Fruit fly (Drosophila melanogaster): ENCODE measurements around the gene CG7298.

CG7298 gene

DNA sequence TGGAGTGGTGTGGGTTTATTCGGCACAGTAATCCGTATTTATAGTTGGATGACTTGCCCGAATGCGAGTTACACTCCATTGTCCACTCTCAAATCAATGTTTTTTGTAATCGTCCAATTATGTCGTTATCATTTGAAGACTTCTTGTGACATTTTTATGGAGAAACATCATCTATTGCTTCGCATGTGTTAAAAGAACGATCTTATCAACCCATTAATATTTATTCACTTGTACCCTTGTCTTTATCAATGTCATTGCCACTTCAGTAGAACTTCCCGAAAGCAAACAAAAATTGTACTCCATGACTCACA is 9.8 kb downstream of the CG7298 start:
- TF ChIP-seq CG14655 (GFP tag; optimal IDR thresholded peaks at IDR 0.05) (no peak), CG12605 (GFP tag; IDR thresholded peaks at IDR 0.05) (no peak), CG9948 (tag; optimal IDR thresholded peaks at IDR 0.05) (no peak), Pif1A (GFP tag; optimal IDR thresholded peaks at IDR 0.05) (no peak)

- TF ChIP-seq CG14655 (GFP tag; optimal IDR thresholded peaks at IDR 0.05) (peak; percentile 47), CG34367 (tag; optimal IDR thresholded peaks at IDR 0.05) (no peak), CG8159 (tag; optimal IDR thresholded peaks at IDR 0.05) (peak; percentile 16), CG15710 (tag; optimal IDR thresholded peaks at IDR 0.05) (peak; percentile 6), CG17806 (tag; optimal IDR thresholded peaks at IDR 0.05) (no peak)
These were observed 10.4 kb downstream of the CG7298 start for dm6 chr3L:20192872-20193747.

DNA sequence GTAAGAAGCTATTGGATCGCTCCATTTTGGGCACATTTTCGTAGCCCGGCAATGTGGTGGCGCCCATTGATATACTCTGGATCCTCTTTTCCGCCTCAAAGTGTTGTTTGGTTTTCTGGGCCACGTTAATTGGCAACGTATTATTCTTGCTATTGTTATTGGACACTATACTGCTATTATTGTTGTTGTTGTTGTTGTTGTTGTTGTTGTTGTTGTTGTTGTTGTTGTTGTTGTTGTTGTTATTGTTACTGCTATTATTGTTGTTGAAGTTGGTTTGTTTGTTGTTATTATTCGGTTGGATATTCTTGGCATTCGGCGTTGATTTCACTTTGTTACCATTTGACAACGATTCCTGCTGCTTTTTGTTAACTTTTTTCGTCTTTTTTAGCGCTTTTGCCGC is 11.6 kb downstream of the CG7298 start:
- TF ChIP-seq CG17806 (tag; optimal IDR thresholded peaks at IDR 0.05), result no peak
- no peak for TF ChIP-seq Pif1A (GFP tag; optimal IDR thresholded peaks at IDR 0.05)
- TF ChIP-seq rn (GFP tag; IDR thresholded peaks at IDR 0.05), result no peak
- TF ChIP-seq Pif1B (GFP tag; optimal IDR thresholded peaks at IDR 0.05), result no peak
- TF ChIP-seq CG32121 (GFP tag; IDR thresholded peaks at IDR 0.05), result no peak
- TF ChIP-seq CG10348 (GFP tag; IDR thresholded peaks at IDR 0.05), result no peak
- TF ChIP-seq gl (tag; optimal IDR thresholded peaks at IDR 0.05), result no peak
- no peak for TF ChIP-seq CG13204 (GFP tag; optimal IDR thresholded peaks at IDR 0.05)
- TF ChIP-seq EcR (GFP tag; optimal IDR thresholded peaks at IDR 0.05), result no peak
- TF ChIP-seq fd96Ca (GFP tag; IDR thresholded peaks at IDR 0.05), result no peak
- no peak for TF ChIP-seq CG8159 (tag; optimal IDR thresholded peaks at IDR 0.05)
- TF ChIP-seq Snoo (tag; optimal IDR thresholded peaks at IDR 0.05), result no peak
- TF ChIP-seq CG9948 (tag; optimal IDR thresholded peaks at IDR 0.05), result no peak
- TF ChIP-seq CG34367 (tag; optimal IDR thresholded peaks at IDR 0.05), result no peak

- no peak for TF ChIP-seq CG15710 (tag; optimal IDR thresholded peaks at IDR 0.05)
- TF ChIP-seq Snoo (tag; optimal IDR thresholded peaks at IDR 0.05), result no peak
- TF ChIP-seq EcR (GFP tag; optimal IDR thresholded peaks at IDR 0.05), result peak; percentile 20
- peak; percentile 55; the same call in 1 of the 3 replicates for TF ChIP-seq fd96Ca (GFP tag; IDR thresholded peaks at IDR 0.05)
- TF ChIP-seq CG12605 (GFP tag; IDR thresholded peaks at IDR 0.05), result 0 out of 2 replicates have a peak, but pooled peaks have one; percentile 13
- TF ChIP-seq gl (tag; optimal IDR thresholded peaks at IDR 0.05), result no peak
- no peak for TF ChIP-seq CG14655 (GFP tag; optimal IDR thresholded peaks at IDR 0.05)
- peak; percentile 32; the same call in 1 of the 2 replicates for TF ChIP-seq Ets98B (GFP tag; IDR thresholded peaks at IDR 0.05)
- TF ChIP-seq CG13204 (GFP tag; optimal IDR thresholded peaks at IDR 0.05), result no peak
- TF ChIP-seq Pif1B (GFP tag; optimal IDR thresholded peaks at IDR 0.05), result peak; percentile 3
- no peak for TF ChIP-seq CG8301 (tag; optimal IDR thresholded peaks at IDR 0.05)
- TF ChIP-seq CG32121 (GFP tag; IDR thresholded peaks at IDR 0.05), result no peak
- no peak for TF ChIP-seq Pif1A (GFP tag; optimal IDR thresholded peaks at IDR 0.05)
These were observed 15.5 kb downstream of the CG7298 start, which contains the start of gene Ssk for dm6 chr3L:20187885-20188570. Gene Ssk, plus strand, starts transcription at chr3L:20188522.

- TF ChIP-seq CG4496 (GFP tag; IDR thresholded peaks at IDR 0.05), result no peak
- TF ChIP-seq EcR (GFP tag; optimal IDR thresholded peaks at IDR 0.05), result peak; percentile 74
- peak; percentile 23; the same call in 1 of the 2 replicates for TF ChIP-seq Ets98B (GFP tag; IDR thresholded peaks at IDR 0.05)
- TF ChIP-seq CG13204 (GFP tag; optimal IDR thresholded peaks at IDR 0.05), result peak; percentile 70
- peak; percentile 2 for TF ChIP-seq CG8159 (tag; optimal IDR thresholded peaks at IDR 0.05)
- no peak for TF ChIP-seq CG32121 (GFP tag; IDR thresholded peaks at IDR 0.05)
- TF ChIP-seq CG15710 (tag; optimal IDR thresholded peaks at IDR 0.05), result peak; percentile 4
- TF ChIP-seq CG34367 (tag; optimal IDR thresholded peaks at IDR 0.05), result peak; percentile 29
- TF ChIP-seq CG17806 (tag; optimal IDR thresholded peaks at IDR 0.05), result peak; percentile 11
These were observed 17.0 kb downstream of the CG7298 start for dm6 chr3L:20186294-20187020.

dm6 chr3L:20185886-20186285 is 17.6 kb downstream of the CG7298 start:
- TF ChIP-seq CG32121 (GFP tag; IDR thresholded peaks at IDR 0.05) (no peak), CG8159 (tag; optimal IDR thresholded peaks at IDR 0.05) (no peak), CG8301 (tag; optimal IDR thresholded peaks at IDR 0.05) (no peak), D1 (tag; optimal IDR thresholded peaks at IDR 0.05) (no peak), EcR (GFP tag; optimal IDR thresholded peaks at IDR 0.05) (no peak), gl (tag; optimal IDR thresholded peaks at IDR 0.05) (no peak), CG34367 (tag; optimal IDR thresholded peaks at IDR 0.05) (no peak), CG10348 (GFP tag; IDR thresholded peaks at IDR 0.05) (no peak), fd96Ca (GFP tag; IDR thresholded peaks at IDR 0.05) (no peak)

Measured in whole organism, pupa.